Fruit fly (Drosophila melanogaster) whole organism, embryonic: Measurements from ENCODE around the gene CG10845.
A peak's percentile ranks its signal among the peaks of the same experiment; 100 is the strongest.

Experiments
- Aef1 ChIP-seq: fragments of 200-800 bp; sonication (Bioruptor generic); IDR thresholded peaks from 3 replicates; pipeline ENCODE4 v1.3.6; 2022; ENCODE audit warnings: missing biosample characterization, missing genetic modification characterization
- CG10543 ChIP-seq: fragments of 200-800 bp; sonication (Bioruptor generic); optimal IDR thresholded peaks from 3 replicates; lab custom pipeline; 2017; ENCODE audit warnings: missing biosample characterization, mild to moderate bottlenecking, missing genetic modification characterization, moderate library complexity
- CG12769 ChIP-seq: fragments of 200-800 bp; sonication (Bioruptor generic); optimal IDR thresholded peaks from 2 replicates; lab custom pipeline; 2019; ENCODE audit warnings: missing biosample characterization, mild to moderate bottlenecking, missing genetic modification characterization, moderate library complexity
- CG15514 ChIP-seq: fragments of 200-800 bp; sonication (Bioruptor generic); optimal IDR thresholded peaks from 3 replicates; lab custom pipeline; 2017; ENCODE audit warnings: missing biosample characterization, missing genetic modification characterization, mild to moderate bottlenecking, moderate library complexity, missing genetic modification reagents
- CG18011 ChIP-seq: fragments of 200-800 bp; sonication (Bioruptor generic); optimal IDR thresholded peaks from 2 replicates; lab custom pipeline; 2017; ENCODE audit warnings: missing biosample characterization, missing genetic modification characterization, mild to moderate bottlenecking, moderate library complexity, missing genotype
- CG31441 ChIP-seq: fragments of 200-800 bp; sonication (Bioruptor generic); IDR thresholded peaks from 2 replicates; pipeline ENCODE4 v1.3.6; 2022; ENCODE audit warnings: missing biosample characterization, missing genetic modification characterization
- CG33557 ChIP-seq: fragments of 200-800 bp; sonication (Bioruptor generic); optimal IDR thresholded peaks from 2 replicates; lab custom pipeline; 2019; ENCODE audit warnings: missing biosample characterization, mild to moderate bottlenecking, missing genetic modification characterization, moderate library complexity
- CG34422 ChIP-seq: fragments of 200-800 bp; sonication (Bioruptor generic); IDR thresholded peaks from 3 replicates; pipeline ENCODE4 v1.3.6; 2022; ENCODE audit warnings: missing biosample characterization, missing genetic modification characterization
- CG3995 ChIP-seq: fragments of 200-800 bp; sonication (Bioruptor generic); optimal IDR thresholded peaks from 3 replicates; lab custom pipeline; 2016; ENCODE audit warnings: missing biosample characterization, missing genetic modification characterization
- CG4617 ChIP-seq: fragments of 200-800 bp; sonication (Bioruptor generic); optimal IDR thresholded peaks from 3 replicates; lab custom pipeline; 2016; ENCODE audit warnings: missing biosample characterization, missing genetic modification characterization, borderline replicate concordance
- CG8281 ChIP-seq: fragments of 200-800 bp; sonication (Bioruptor generic); optimal IDR thresholded peaks from 2 replicates; lab custom pipeline; 2018; ENCODE audit warnings: missing biosample characterization, mild to moderate bottlenecking, missing genetic modification characterization, moderate library complexity
- CG9797 ChIP-seq: fragments of 200-800 bp; sonication (Bioruptor generic); optimal IDR thresholded peaks from 3 replicates; lab custom pipeline; 2018; ENCODE audit warnings: missing biosample characterization, mild to moderate bottlenecking, missing genetic modification characterization
- Camta ChIP-seq: fragments of 200-800 bp; sonication (Bioruptor generic); optimal IDR thresholded peaks from 2 replicates; lab custom pipeline; 2016; ENCODE audit warnings: missing biosample characterization, missing genetic modification characterization
- E2f2 ChIP-seq: fragments of 200-800 bp; sonication (Bioruptor generic); IDR thresholded peaks from 2 replicates; pipeline ENCODE4 v1.3.6; 2022; ENCODE audit warnings: missing biosample characterization, missing genetic modification characterization
- Hr3 ChIP-seq: fragments of 200-800 bp; sonication (Bioruptor generic); optimal IDR thresholded peaks from 3 replicates; lab custom pipeline; 2016; ENCODE audit warnings: missing biosample characterization, missing genetic modification characterization
- Hr39 ChIP-seq: fragments of >200 bp; optimal IDR thresholded peaks from 2 replicates; lab custom pipeline; 2017
- MBD-R2 ChIP-seq: fragments of 200-800 bp; sonication (Bioruptor generic); IDR thresholded peaks from 2 replicates; pipeline ENCODE4 v1.3.6; 2022; ENCODE audit warnings: missing biosample characterization, missing genetic modification characterization
- MESR4 ChIP-seq: fragments of 200-800 bp; sonication (Bioruptor generic); optimal IDR thresholded peaks from 2 replicates; lab custom pipeline; 2018; ENCODE audit warnings: missing biosample characterization, mild to moderate bottlenecking, missing genetic modification characterization, moderate library complexity
- Med ChIP-seq: fragments of 200-800 bp; sonication (Bioruptor generic); peaks from one replicate; lab custom pipeline; 2016; ENCODE audit warnings: missing biosample characterization, missing genetic modification characterization, mild to moderate bottlenecking, inconsistent platforms, moderate library complexity
- NFAT ChIP-seq: fragments of 200-800 bp; sonication (Bioruptor generic); IDR thresholded peaks from 2 replicates; pipeline ENCODE4 v1.3.6; 2022; ENCODE audit warnings: missing biosample characterization, missing genetic modification characterization
- Pdp1 ChIP-seq, 2 experiments: fragments of 200-800 bp; sonication (Bioruptor generic); optimal IDR thresholded peaks; 3 replicates each; lab custom pipeline; 2016; ENCODE audit warnings: missing biosample characterization in 2 of 2, missing genetic modification characterization in 2 of 2, mild to moderate bottlenecking in 1 of 2, moderate library complexity in 1 of 2
- Scr ChIP-seq: fragments of 200-800 bp; sonication (Bioruptor generic); IDR thresholded peaks from 2 replicates; pipeline ENCODE4 v1.3.6; 2022; ENCODE audit warnings: missing biosample characterization, missing genetic modification characterization; ENCODE audit not compliant: partially characterized antibody
- Six4 ChIP-seq: fragments of 200-800 bp; sonication (Bioruptor generic); optimal IDR thresholded peaks from 2 replicates; lab custom pipeline; 2016; ENCODE audit warnings: missing biosample characterization, missing genetic modification characterization
- Sry-β ChIP-seq: fragments of 200-800 bp; sonication (Bioruptor generic); optimal IDR thresholded peaks from 2 replicates; lab custom pipeline; 2018; ENCODE audit warnings: missing biosample characterization, mild to moderate bottlenecking, missing genetic modification characterization, moderate library complexity
- Sry-δ ChIP-seq: fragments of 200-800 bp; sonication (Bioruptor generic); optimal IDR thresholded peaks from 2 replicates; lab custom pipeline; 2016; ENCODE audit warnings: missing biosample characterization, missing genetic modification characterization
- Vsx1 ChIP-seq: fragments of 200-800 bp; sonication (Bioruptor generic); optimal IDR thresholded peaks from 2 replicates; lab custom pipeline; 2017; ENCODE audit warnings: missing biosample characterization, mild to moderate bottlenecking, missing genetic modification characterization, missing genetic modification reagents
- cad ChIP-seq: fragments of >200 bp; optimal IDR thresholded peaks from 2 replicates; lab custom pipeline; 2017; ENCODE audit warnings: missing biosample characterization, missing genetic modification characterization
- chinmo ChIP-seq: fragments of 200-800 bp; sonication (Bioruptor generic); IDR thresholded peaks from 4 replicates; pipeline ENCODE4 v1.3.6; 2022; ENCODE audit warnings: missing biosample characterization, missing genetic modification characterization; ENCODE audit not compliant: partially characterized antibody
- dmrt99B ChIP-seq: fragments of 200-800 bp; sonication (Bioruptor generic); optimal IDR thresholded peaks from 2 replicates; lab custom pipeline; 2018; ENCODE audit warnings: missing biosample characterization, mild to moderate bottlenecking, missing genetic modification characterization, moderate library complexity
- exex ChIP-seq: fragments of 200-800 bp; sonication (Bioruptor generic); optimal IDR thresholded peaks from 4 replicates; lab custom pipeline; 2018; ENCODE audit warnings: missing biosample characterization, mild to moderate bottlenecking, missing genetic modification characterization, moderate library complexity
- ftz-f1 ChIP-seq: fragments of 200-800 bp; sonication (Bioruptor generic); optimal IDR thresholded peaks from 2 replicates; lab custom pipeline; 2016; ENCODE audit warnings: missing biosample characterization, missing genetic modification characterization
- gfzf ChIP-seq: fragments of 200-800 bp; sonication (Bioruptor generic); optimal IDR thresholded peaks from 2 replicates; lab custom pipeline; 2016; ENCODE audit warnings: missing biosample characterization, mild to moderate bottlenecking, missing genetic modification characterization, moderate library complexity
- lov ChIP-seq, 2 experiments: fragments of 200-800 bp in 1 of 2; fragments of >200 bp in 1 of 2; sonication (Bioruptor generic) in 1 of 2; IDR thresholded peaks in 1 of 2; optimal IDR thresholded peaks in 1 of 2; 2 replicates in 1 of 2; 3 replicates in 1 of 2; pipeline versions ENCODE4 v1.3.6 to Lab custom; 2017 to 2022; ENCODE audit warnings: missing biosample characterization in 1 of 2, missing genetic modification characterization in 1 of 2
- pzg ChIP-seq: fragments of 200-800 bp; sonication (Bioruptor generic); optimal IDR thresholded peaks from 3 replicates; lab custom pipeline; 2018; ENCODE audit warnings: missing biosample characterization, mild to moderate bottlenecking, missing genetic modification characterization, moderate library complexity
- row ChIP-seq: fragments of 200-800 bp; sonication (Bioruptor generic); IDR thresholded peaks from 3 replicates; pipeline ENCODE4 v1.3.6; 2022; ENCODE audit warnings: missing biosample characterization, missing genetic modification characterization
- sc ChIP-seq, 3 experiments: fragments of >200 bp in 2 of 3; fragments of 200-800 bp in 1 of 3; sonication (Bioruptor generic) in 1 of 3; optimal IDR thresholded peaks; 2 replicates in 2 of 3; 3 replicates in 1 of 3; lab custom pipeline; 2017; ENCODE audit warnings: mild to moderate bottlenecking in 1 of 3, missing biosample characterization in 1 of 3, missing genetic modification characterization in 1 of 3, missing genetic modification reagents in 1 of 3
- seq ChIP-seq: fragments of 200-800 bp; sonication (Bioruptor generic); IDR thresholded peaks from 2 replicates; pipeline ENCODE4 v1.3.6; 2022; ENCODE audit warnings: missing biosample characterization, missing genetic modification characterization
- shn ChIP-seq: fragments of 200-800 bp; sonication (Bioruptor generic); optimal IDR thresholded peaks from 3 replicates; lab custom pipeline; 2016; ENCODE audit warnings: missing biosample characterization, missing genetic modification characterization
- ttk ChIP-seq: fragments of 200-800 bp; sonication (Bioruptor generic); IDR thresholded peaks from 2 replicates; pipeline ENCODE4 v2.1.2; 2022; ENCODE audit warnings: missing biosample characterization, missing genetic modification characterization
- wek ChIP-seq: fragments of 200-800 bp; sonication (Bioruptor generic); optimal IDR thresholded peaks from 3 replicates; lab custom pipeline; 2018; ENCODE audit warnings: missing biosample characterization, mild to moderate bottlenecking, missing genetic modification characterization, moderate library complexity

Gene CG10845

DNA sequence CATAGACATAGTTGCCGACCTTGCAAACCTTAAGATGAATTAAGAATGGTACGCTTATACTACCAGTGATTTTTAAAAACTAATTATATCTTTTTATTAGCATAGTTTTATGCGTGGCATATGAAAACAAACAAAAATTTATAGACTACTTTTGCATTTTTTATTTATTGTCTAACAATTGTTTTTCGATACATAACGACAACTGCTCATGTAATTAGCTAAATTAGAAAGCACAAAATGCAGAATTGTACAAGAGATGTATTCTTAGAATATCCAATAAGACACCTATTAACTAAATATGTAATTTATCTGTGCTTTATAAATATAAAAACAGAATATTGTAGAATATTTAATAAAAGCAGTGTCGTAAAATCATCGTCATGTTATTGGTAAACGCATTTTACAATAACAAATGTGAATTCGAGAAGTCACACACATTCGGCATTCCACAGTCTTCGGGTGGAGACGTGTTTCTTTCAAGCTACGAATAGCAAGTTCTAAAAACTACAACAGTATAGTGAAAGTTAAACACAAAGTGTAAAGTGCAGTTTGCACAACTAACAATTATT is 25.9 kb downstream of the CG10845 start:
- TF ChIP-seq ftz-f1 (GFP tag; lab: Kevin White, UChicago) = no peak
- TF ChIP-seq CG3995 = peak; percentile 94
- TF ChIP-seq shn = no peak
- peak; percentile 45 for TF ChIP-seq Sry-β (GFP tag; lab: Kevin White, UChicago)
- TF ChIP-seq Vsx1 (GFP tag; lab: Kevin White, UChicago) = peak; percentile 80
- TF ChIP-seq CG10543 (GFP tag; lab: Kevin White, UChicago) = no peak
- TF ChIP-seq CG31441 = peak; percentile 43
- peak; percentile 82 for TF ChIP-seq CG18011 (GFP tag; lab: Kevin White, UChicago)
- TF ChIP-seq exex (tag; lab: Kevin White, UChicago) = peak; percentile 9
- TF ChIP-seq Aef1 (GFP tag; lab: Robert Waterston, UW) = no peak

- TF ChIP-seq MBD-R2 (GFP tag; lab: Robert Waterston, UW) (peak; percentile 89), Med (peak; percentile 58), sc (optimal IDR thresholded peaks at IDR 0.05; lab: Kevin White, UChicago) (no peak), sc (GFP tag; optimal IDR thresholded peaks at IDR 0.05; lab: Kevin White, UChicago) (no peak), CG31441 (0 out of 2 replicates have a peak, but pooled peaks have one; percentile 33), CG15514 (GFP tag; lab: Kevin White, UChicago) (peak; percentile 24), Sry-δ (no peak), NFAT (GFP tag; lab: Robert Waterston, UW) (peak; percentile 10; the same call in 1 of the 2 replicates), row (peak; percentile 50; the same call in 2 of the 3 replicates), CG33557 (GFP tag; lab: Kevin White, UChicago) (no peak), Pdp1 (GFP tag; optimal IDR thresholded peaks at IDR 0.05; lab: Kevin White, UChicago) (peak in 1 of 2 experiments; percentile 95), Hr3 (GFP tag; lab: Kevin White, UChicago) (no peak), cad (no peak), dmrt99B (tag; lab: Kevin White, UChicago) (no peak), E2f2 (GFP tag; lab: Robert Waterston, UW) (peak; percentile 24; the same call in 1 of the 2 replicates), seq (GFP tag; lab: Robert Waterston, UW) (no peak), CG9797 (GFP tag; lab: Kevin White, UChicago) (no peak), CG12769 (tag; lab: Kevin White, UChicago) (no peak), Scr (GFP tag; lab: Robert Waterston, UW) (peak; percentile 31; the same call in 1 of the 2 replicates), chinmo (GFP tag; lab: Robert Waterston, UW) (no peak), pzg (GFP tag; lab: Kevin White, UChicago) (peak; percentile 29), wek (GFP tag; lab: Kevin White, UChicago) (no peak), CG8281 (no peak), CG4617 (GFP tag; lab: Kevin White, UChicago) (peak; percentile 32), gfzf (no peak), CG34422 (GFP tag; lab: Robert Waterston, UW) (peak; percentile 37; the same call in 1 of the 3 replicates), Camta (GFP tag; lab: Kevin White, UChicago) (no peak), Hr39 (lab: Kevin White, UChicago) (no peak), MESR4 (GFP tag; lab: Kevin White, UChicago) (peak; percentile 60), ttk (no peak), Sry-β (GFP tag; lab: Kevin White, UChicago) (peak; percentile 83), CG3995 (peak; percentile 97), lov (optimal IDR thresholded peaks at IDR 0.05; lab: Kevin White, UChicago) (no peak), lov (GFP tag; IDR thresholded peaks at IDR 0.05; lab: Robert Waterston, UW) (0 out of 3 replicates have a peak, but pooled peaks have one; percentile 8), Six4 (no peak)
These were observed 30.9 kb downstream of the CG10845 start, which contains the start of gene CG11771 for dm6 chr3R:24931856-24932255. TSS of gene CG11771 (plus strand) at chr3R:24932010.
